Worm (Caenorhabditis elegans) whole organism, L2 larva: ENCODE measurements around the gene ZK1010.8.

Experiments
- C34F6.9 ChIP-seq: fragments of 150-350 bp; optimal IDR thresholded peaks from 2 replicates; lab custom pipeline; 2014; ENCODE audit warnings: missing biosample characterization, missing genetic modification characterization
- F13H6.1 ChIP-seq: sonication (generic microtip); optimal IDR thresholded peaks from 2 replicates; lab custom pipeline; 2016; ENCODE audit warnings: missing genetic modification characterization, missing compliant biosample characterization
- alr-1 ChIP-seq: fragments of 150-350 bp; optimal IDR thresholded peaks from 2 replicates; lab custom pipeline; 2014; ENCODE audit warnings: missing biosample characterization, missing genetic modification characterization
- ama-1 ChIP-seq: fragments of 150-350 bp; optimal IDR thresholded peaks from 2 replicates; lab custom pipeline; 2018; ENCODE audit warnings: inconsistent platforms
- blmp-1 ChIP-seq: sonication (generic microtip); optimal IDR thresholded peaks from 2 replicates; lab custom pipeline; 2017; ENCODE audit warnings: missing genetic modification characterization, mild to moderate bottlenecking, missing compliant biosample characterization, antibody characterized with exemption, moderate library complexity; ENCODE audit not compliant: insufficient read depth
- ceh-16 ChIP-seq: fragments of 150-350 bp; optimal IDR thresholded peaks from 2 replicates; lab custom pipeline; 2014; ENCODE audit warnings: missing biosample characterization, missing genetic modification characterization
- ceh-82 ChIP-seq: fragments of 150-350 bp; optimal IDR thresholded peaks from 2 replicates; lab custom pipeline; 2014; ENCODE audit warnings: missing biosample characterization, missing genetic modification characterization
- crh-2 ChIP-seq: sonication (generic microtip); optimal IDR thresholded peaks from 2 replicates; lab custom pipeline; 2017; ENCODE audit warnings: missing biosample characterization, missing genetic modification characterization
- dmd-4 ChIP-seq: sonication (generic microtip); optimal IDR thresholded peaks from 2 replicates; lab custom pipeline; 2017; ENCODE audit warnings: missing biosample characterization, missing genetic modification characterization
- elt-1 ChIP-seq: fragments of 150-350 bp; optimal IDR thresholded peaks from 2 replicates; lab custom pipeline; 2014; ENCODE audit warnings: missing biosample characterization, missing genetic modification characterization
- fos-1 ChIP-seq: fragments of 150-350 bp; optimal IDR thresholded peaks from 2 replicates; lab custom pipeline; 2014; ENCODE audit warnings: missing biosample characterization, missing genetic modification characterization
- gmeb-1 ChIP-seq: fragments of 150-350 bp; optimal IDR thresholded peaks from 2 replicates; lab custom pipeline; 2014; ENCODE audit warnings: missing biosample characterization, missing genetic modification characterization
- lin-11 ChIP-seq: fragments of 150-350 bp; sonication (generic microtip); optimal IDR thresholded peaks from 2 replicates; lab custom pipeline; 2014; ENCODE audit warnings: missing biosample characterization, missing genetic modification characterization, inconsistent platforms, mixed read lengths
- lin-39 ChIP-seq: fragments of 150-350 bp; optimal IDR thresholded peaks from 2 replicates; lab custom pipeline; 2014; ENCODE audit warnings: missing biosample characterization, missing genetic modification reagents, missing genetic modification characterization
- lsy-2 ChIP-seq, 2 experiments: fragments of 150-350 bp in 1 of 2; sonication (generic microtip) in 1 of 2; optimal IDR thresholded peaks; 2 replicates each; lab custom pipeline; 2014 to 2017; ENCODE audit warnings: missing biosample characterization in 2 of 2, missing genetic modification characterization in 2 of 2
- mab-5 ChIP-seq: fragments of 150-350 bp; optimal IDR thresholded peaks from 2 replicates; lab custom pipeline; 2014; ENCODE audit warnings: missing biosample characterization, missing genetic modification characterization
- mbf-1 ChIP-seq: sonication (generic microtip); optimal IDR thresholded peaks from 2 replicates; lab custom pipeline; 2017; ENCODE audit warnings: missing biosample characterization, missing genetic modification characterization
- mdl-1 ChIP-seq, 2 experiments: fragments of 150-350 bp in 1 of 2; sonication (generic microtip) in 1 of 2; optimal IDR thresholded peaks; 2 replicates each; lab custom pipeline; 2017; ENCODE audit warnings: missing biosample characterization in 2 of 2, missing genetic modification characterization in 2 of 2
- nhr-10 ChIP-seq: sonication (generic microtip); optimal IDR thresholded peaks from 2 replicates; lab custom pipeline; 2017; ENCODE audit warnings: missing biosample characterization, missing genetic modification characterization
- nhr-12 ChIP-seq: fragments of 150-350 bp; optimal IDR thresholded peaks from 2 replicates; lab custom pipeline; 2014; ENCODE audit warnings: missing biosample characterization, missing genetic modification characterization
- nhr-21 ChIP-seq: fragments of 150-350 bp; optimal IDR thresholded peaks from 2 replicates; lab custom pipeline; 2014; ENCODE audit warnings: missing biosample characterization, missing genetic modification characterization
- nhr-23 ChIP-seq: fragments of 150-350 bp; optimal IDR thresholded peaks from 2 replicates; lab custom pipeline; 2014; ENCODE audit warnings: missing biosample characterization, missing genetic modification reagents, missing genetic modification characterization
- nhr-25 ChIP-seq: fragments of 150-350 bp; sonication (generic microtip); optimal IDR thresholded peaks from 3 replicates; lab custom pipeline; 2014; ENCODE audit warnings: missing biosample characterization, missing genetic modification characterization
- nhr-6 ChIP-seq: fragments of 150-350 bp; optimal IDR thresholded peaks from 2 replicates; lab custom pipeline; 2014; ENCODE audit warnings: missing biosample characterization, missing genetic modification characterization
- peb-1 ChIP-seq: fragments of 150-350 bp; optimal IDR thresholded peaks from 2 replicates; lab custom pipeline; 2014; ENCODE audit warnings: missing biosample characterization, missing genetic modification characterization
- skn-1 ChIP-seq: sonication (generic microtip); optimal IDR thresholded peaks from 2 replicates; lab custom pipeline; 2017; ENCODE audit warnings: missing biosample characterization, missing genetic modification characterization
- sma-3 ChIP-seq: sonication (generic microtip); optimal IDR thresholded peaks from 2 replicates; lab custom pipeline; 2016; ENCODE audit warnings: missing genetic modification reagents, missing genetic modification characterization, missing compliant biosample characterization
- snpc-4 ChIP-seq: fragments of 150-350 bp; optimal IDR thresholded peaks from 2 replicates; lab custom pipeline; 2014; ENCODE audit warnings: missing biosample characterization, missing genetic modification characterization
- unc-55 ChIP-seq: fragments of 150-350 bp; sonication (generic microtip); optimal IDR thresholded peaks from 3 replicates; lab custom pipeline; 2014; ENCODE audit warnings: missing biosample characterization, missing genetic modification reagents, missing genetic modification characterization
- unc-62 ChIP-seq: fragments of 150-350 bp; optimal IDR thresholded peaks from 2 replicates; lab custom pipeline; 2014; ENCODE audit warnings: missing biosample characterization, missing genetic modification reagents, missing genetic modification characterization
- zag-1 ChIP-seq: fragments of 150-350 bp; optimal IDR thresholded peaks from 2 replicates; lab custom pipeline; 2014; ENCODE audit warnings: missing biosample characterization, missing genetic modification characterization
- ztf-1 ChIP-seq: fragments of 200-800 bp; sonication (Bioruptor generic); conservative IDR thresholded peaks from 2 replicates; pipeline ENCODE4 v1.3.6; 2022; ENCODE audit warnings: missing genetic modification characterization, missing compliant biosample characterization
- ztf-11 ChIP-seq: sonication (generic microtip); optimal IDR thresholded peaks from 2 replicates; lab custom pipeline; 2017; ENCODE audit warnings: missing biosample characterization, missing genetic modification characterization

ZK1010.8 gene

ce11 chrIII:12971828-12972379, 28.6 kb downstream of the ZK1010.8 start (continued):
- TF ChIP-seq mbf-1 (tag; lab: Kevin White, UChicago) (no peak), ztf-11 (no peak), mdl-1 (tag; optimal IDR thresholded peaks at IDR 0.05; lab: Kevin White, UChicago) (no peak), F13H6.1 (tag; lab: Kevin White, UChicago) (no peak), peb-1 (tag; lab: Kevin White, UChicago) (no peak), nhr-21 (tag; lab: Kevin White, UChicago) (no peak), crh-2 (tag; lab: Kevin White, UChicago) (peak; percentile 37)
- TF ChIP-seq, all 48 proteins: peak for 8

- no peak for TF ChIP-seq mdl-1 (tag; optimal IDR thresholded peaks at IDR 0.05; lab: Kevin White, UChicago)
- TF ChIP-seq elt-1 (tag; lab: Kevin White, UChicago): no peak
- no peak for TF ChIP-seq F13H6.1 (tag; lab: Kevin White, UChicago)
- TF ChIP-seq nhr-23: no peak
- TF ChIP-seq ztf-1 (GFP tag; lab: Robert Waterston, UW): no peak
- TF ChIP-seq ama-1 (lab: Kevin White, UChicago): no peak
- TF ChIP-seq, all 48 proteins: peak for 0
Observed at ce11 chrIII:12968330-12968729, 32.1 kb downstream of the ZK1010.8 start.

ce11 chrIII:12967437-12968043, 32.9 kb downstream of the ZK1010.8 start:
- TF ChIP-seq ceh-82 (tag; lab: Kevin White, UChicago) (no peak), fos-1 (tag; lab: Kevin White, UChicago) (peak; percentile 83), C34F6.9 (tag; lab: Kevin White, UChicago) (peak; percentile 3), gmeb-1 (tag; lab: Kevin White, UChicago) (peak; percentile 25), lsy-2 (tag; optimal IDR thresholded peaks at IDR 0.05; lab: Kevin White, UChicago) (peak in 1 of 2 experiments; percentile 12), nhr-25 (tag; lab: Kevin White, UChicago) (no peak), nhr-21 (tag; lab: Kevin White, UChicago) (peak; percentile 3), crh-2 (tag; lab: Kevin White, UChicago) (peak; percentile 40)

ce11 chrIII:12966895-12967294, 33.6 kb downstream of the ZK1010.8 start, which contains the start of gene ttm-1:
Gene ttm-1 (minus strand): TSS chrIII:12966995.
- TF ChIP-seq sma-3 (GFP tag; lab: Kevin White, UChicago): no peak
- no peak for TF ChIP-seq alr-1 (tag; lab: Kevin White, UChicago)
- TF ChIP-seq nhr-12: no peak
- TF ChIP-seq mab-5: no peak
- no peak for TF ChIP-seq elt-1 (tag; lab: Kevin White, UChicago)
- TF ChIP-seq F13H6.1 (tag; lab: Kevin White, UChicago): no peak
- no peak for TF ChIP-seq nhr-6 (tag; lab: Kevin White, UChicago)
- no peak for TF ChIP-seq dmd-4 (tag; lab: Kevin White, UChicago)
- no peak for TF ChIP-seq blmp-1 (tag; lab: Kevin White, UChicago)
- TF ChIP-seq nhr-21 (tag; lab: Kevin White, UChicago): no peak
- TF ChIP-seq C34F6.9 (tag; lab: Kevin White, UChicago): no peak
- no peak for TF ChIP-seq unc-55 (GFP tag; lab: Kevin White, UChicago)
- no peak for TF ChIP-seq lin-11 (tag; lab: Kevin White, UChicago)
- TF ChIP-seq skn-1: no peak
- TF ChIP-seq nhr-10 (tag; lab: Kevin White, UChicago): no peak
- TF ChIP-seq lin-39 (tag; lab: Kevin White, UChicago): no peak
- TF ChIP-seq unc-62: no peak
- TF ChIP-seq ceh-16: no peak
- TF ChIP-seq snpc-4: no peak

ce11 chrIII:12960705-12961104, 39.8 kb downstream of the ZK1010.8 start:
- TF ChIP-seq nhr-10 (tag; lab: Kevin White, UChicago) (no peak), fos-1 (tag; lab: Kevin White, UChicago) (peak; percentile 69), nhr-21 (tag; lab: Kevin White, UChicago) (no peak), zag-1 (tag; lab: Kevin White, UChicago) (no peak)
- TF ChIP-seq, all 48 proteins: peak for 1
